Worm (Caenorhabditis elegans): ENCODE results near the gene str-248.
"Not testable (repeated sequence)": the region's sequence is repeated elsewhere in the genome, so short reads cannot be mapped to it uniquely, and the experiment has no call there.

Gene str-248

DNA sequence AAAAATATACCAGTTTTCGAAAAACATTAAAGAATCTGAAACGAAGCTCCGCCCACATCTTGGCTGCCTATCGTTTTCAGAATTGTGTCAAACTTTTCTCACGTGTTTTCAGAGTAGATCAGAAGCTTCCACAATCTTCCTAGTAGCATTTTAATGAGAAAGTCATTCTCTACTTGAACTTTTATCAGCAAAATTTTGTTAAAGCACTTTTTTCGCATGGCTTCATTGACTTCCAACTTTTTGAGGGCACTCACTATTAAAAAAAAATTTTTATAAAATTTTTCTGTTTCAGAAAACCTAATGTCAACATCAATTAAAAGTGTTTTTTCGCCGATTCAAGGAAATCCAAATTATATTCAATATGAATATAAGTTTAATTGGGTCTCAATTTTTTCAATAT lies 20.7 kb upstream of the str-248 start, which contains the start of gene sru-42:
sru-42 (plus strand) TSS at position 301 of the 400 bp plus-strand sequence.
- TF ChIP-seq lin-15B (tag; optimal IDR thresholded peaks at IDR 0.05) (no peak), pqm-1 (tag; optimal IDR thresholded peaks at IDR 0.05) (no peak), jun-1 (tag; optimal IDR thresholded peaks at IDR 0.05) (no peak), nhr-67 (tag; optimal IDR thresholded peaks at IDR 0.05) (no peak), unc-39 (tag; optimal IDR thresholded peaks at IDR 0.05) (no peak), ceh-9 (tag; optimal IDR thresholded peaks at IDR 0.05) (no peak), ztf-4 (tag; optimal IDR thresholded peaks at IDR 0.05) (no peak), mdl-1 (tag; optimal IDR thresholded peaks at IDR 0.05) (no peak), ceh-28 (tag; optimal IDR thresholded peaks at IDR 0.05) (no peak), nfya-1 (tag; optimal IDR thresholded peaks at IDR 0.05; ENCODE audit: insufficient read depth) (no peak), skn-1 (tag; optimal IDR thresholded peaks at IDR 0.05) (no peak), egl-27 (tag; optimal IDR thresholded peaks at IDR 0.05) (no peak), nhr-12 (tag; optimal IDR thresholded peaks at IDR 0.05) (no peak), ZK546.5 (tag; optimal IDR thresholded peaks at IDR 0.05) (no peak), lsy-12 (tag; optimal IDR thresholded peaks at IDR 0.05) (no peak), elt-1 (tag; optimal IDR thresholded peaks at IDR 0.05) (no peak)

DNA sequence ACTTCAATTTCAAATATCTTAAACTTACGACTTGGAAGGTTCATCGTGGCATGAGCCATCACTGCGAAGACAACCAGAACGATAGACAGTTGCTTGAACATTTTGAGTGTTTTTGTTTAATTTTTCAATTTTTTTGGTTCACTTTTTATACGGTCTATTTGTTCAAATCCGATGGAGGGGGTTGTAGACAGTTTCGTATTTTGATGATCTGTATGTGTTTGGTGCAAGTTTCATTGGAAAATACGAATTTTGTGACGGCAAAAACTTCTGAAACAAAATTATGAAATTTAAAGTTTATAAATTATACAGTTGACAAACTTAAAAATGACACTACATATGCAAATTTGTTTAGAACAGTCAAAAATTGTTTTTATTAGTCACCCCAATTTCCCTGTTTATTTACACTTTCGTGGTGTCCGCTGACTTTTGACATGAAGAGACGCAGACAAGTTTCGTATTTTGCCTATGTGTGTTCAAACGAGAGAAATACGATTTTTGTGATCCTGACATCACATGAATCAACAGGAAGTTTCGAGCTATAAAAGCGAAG lies 18.2 kb upstream of the str-248 start, which contains the start of the genes C55A1.7 and C55A1.6:
C55A1.7 (minus strand) TSS at position 101 of the 550 bp plus-strand sequence.
C55A1.6 (plus strand) TSS at position 500 of the 550 bp plus-strand sequence.
- TF ChIP-seq pha-4 (tag; optimal IDR thresholded peaks at IDR 0.05): peak; percentile 58

DNA sequence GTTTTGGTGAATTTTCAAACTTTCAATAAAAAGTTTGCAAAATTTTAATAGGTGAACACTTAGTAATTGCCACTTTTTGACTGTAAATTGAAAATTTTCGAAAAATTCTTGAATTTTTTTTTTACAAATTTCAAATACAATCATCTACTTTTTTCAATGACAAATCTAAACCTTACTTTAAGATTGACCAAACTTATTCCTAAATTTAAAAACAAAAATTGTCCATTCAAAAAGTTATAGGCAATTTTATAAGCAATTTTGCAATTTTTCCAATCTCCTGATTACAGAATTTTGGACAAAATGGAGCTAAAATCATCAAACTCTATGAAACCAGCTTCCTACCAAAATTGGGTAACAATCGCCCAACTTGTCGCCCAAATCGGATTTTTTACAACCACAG lies 15.1 kb upstream of the str-248 start, which contains the start of gene str-23:
str-23 (plus strand) TSS at position 301 of the 400 bp plus-strand sequence.
- TF ChIP-seq ceh-82 (tag; optimal IDR thresholded peaks at IDR 0.05): no peak
- no peak for TF ChIP-seq ama-1 (optimal IDR thresholded peaks at IDR 0.05)
- no peak for TF ChIP-seq eor-1 (tag; optimal IDR thresholded peaks at IDR 0.05)
- no peak for TF ChIP-seq nhr-76 (tag; optimal IDR thresholded peaks at IDR 0.05)
- TF ChIP-seq ceh-16 (tag; optimal IDR thresholded peaks at IDR 0.05): no peak

DNA sequence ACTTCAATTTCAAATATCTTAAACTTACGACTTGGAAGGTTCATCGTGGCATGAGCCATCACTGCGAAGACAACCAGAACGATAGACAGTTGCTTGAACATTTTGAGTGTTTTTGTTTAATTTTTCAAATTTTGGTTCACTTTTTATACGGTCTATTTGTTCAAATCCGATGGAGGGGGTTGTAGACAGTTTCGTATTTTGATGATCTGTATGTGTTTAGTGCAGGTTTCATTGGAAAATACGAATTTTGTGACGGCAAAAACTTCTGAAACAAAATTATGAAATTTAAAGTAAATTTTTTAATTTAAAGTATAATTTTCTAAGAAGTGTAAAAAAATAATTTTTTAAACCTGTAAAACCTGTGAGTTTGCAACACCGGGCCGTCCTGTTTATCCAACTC lies 13.7 kb upstream of the str-248 start, which contains the start of gene C55A1.4:
C55A1.4 (minus strand) TSS at position 101 of the 400 bp plus-strand sequence.
- TF ChIP-seq lin-15B, skn-1, eor-1 (tag; optimal IDR thresholded peaks at IDR 0.05): not testable (repeated sequence)

DNA sequence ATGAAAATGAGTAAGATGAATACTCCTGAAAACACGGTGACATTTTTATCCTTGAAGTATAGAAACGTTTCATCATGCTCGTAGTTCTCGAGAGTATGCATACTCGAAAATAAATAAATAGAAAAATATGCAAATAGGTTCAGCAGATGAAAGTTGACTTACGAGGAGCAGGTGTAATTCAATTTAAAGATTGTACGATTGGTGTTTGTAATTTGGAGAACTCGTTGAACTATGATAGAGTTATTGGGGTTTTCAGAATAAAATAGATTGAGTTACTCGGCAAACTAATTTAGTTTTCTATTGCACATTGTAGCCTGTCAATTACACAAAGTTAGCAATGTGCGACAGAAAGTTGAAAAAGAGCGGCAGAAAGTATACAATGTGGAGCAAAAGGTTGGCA lies 9.4 kb upstream of the str-248 start, which contains the start of gene srz-44:
srz-44 (minus strand) TSS at position 101 of the 400 bp plus-strand sequence.
- TF ChIP-seq daf-12 (tag; optimal IDR thresholded peaks at IDR 0.05) (no peak), ZK546.5 (tag; optimal IDR thresholded peaks at IDR 0.05) (no peak), elt-1 (tag; optimal IDR thresholded peaks at IDR 0.05) (no peak), nhr-76 (tag; optimal IDR thresholded peaks at IDR 0.05) (no peak), jun-1 (tag; optimal IDR thresholded peaks at IDR 0.05) (no peak), nhr-23 (tag; optimal IDR thresholded peaks at IDR 0.05) (no peak), elt-3 (tag; optimal IDR thresholded peaks at IDR 0.05) (no peak), nhr-77 (tag; optimal IDR thresholded peaks at IDR 0.05) (no peak), mdl-1 (tag; optimal IDR thresholded peaks at IDR 0.05) (no peak), nhr-25 (tag; optimal IDR thresholded peaks at IDR 0.05) (no peak)

DNA sequence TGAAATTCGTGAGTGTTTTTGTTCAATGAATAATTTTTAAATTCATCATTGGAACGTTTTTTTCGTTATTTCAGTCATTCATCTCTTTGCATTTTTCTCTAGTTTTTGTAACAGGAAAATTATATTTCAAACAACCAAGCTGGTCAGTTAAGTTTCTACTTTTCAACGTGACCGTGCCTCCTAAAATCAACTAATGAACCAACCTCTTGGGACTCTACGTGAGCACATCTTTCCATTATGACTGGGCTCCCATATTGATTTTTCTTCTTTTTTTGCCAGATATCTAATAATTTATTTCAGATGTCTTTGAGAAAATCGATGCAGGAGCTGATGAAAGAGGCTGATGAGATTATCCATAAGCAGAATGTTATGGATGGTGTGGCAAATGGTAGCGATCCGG lies 3.9 kb downstream of the str-248 start, which contains the start of gene C55A1.11:
C55A1.11 (plus strand) TSS at position 301 of the 400 bp plus-strand sequence.
- TF ChIP-seq ceh-28 (tag; optimal IDR thresholded peaks at IDR 0.05): no peak
- no peak for TF ChIP-seq R02D3.7 (tag; optimal IDR thresholded peaks at IDR 0.05)
- TF ChIP-seq elt-1 (tag; optimal IDR thresholded peaks at IDR 0.05): no peak
- no peak for TF ChIP-seq nhr-23 (tag; optimal IDR thresholded peaks at IDR 0.05)
- no peak for TF ChIP-seq nhr-237 (tag; optimal IDR thresholded peaks at IDR 0.05)

DNA sequence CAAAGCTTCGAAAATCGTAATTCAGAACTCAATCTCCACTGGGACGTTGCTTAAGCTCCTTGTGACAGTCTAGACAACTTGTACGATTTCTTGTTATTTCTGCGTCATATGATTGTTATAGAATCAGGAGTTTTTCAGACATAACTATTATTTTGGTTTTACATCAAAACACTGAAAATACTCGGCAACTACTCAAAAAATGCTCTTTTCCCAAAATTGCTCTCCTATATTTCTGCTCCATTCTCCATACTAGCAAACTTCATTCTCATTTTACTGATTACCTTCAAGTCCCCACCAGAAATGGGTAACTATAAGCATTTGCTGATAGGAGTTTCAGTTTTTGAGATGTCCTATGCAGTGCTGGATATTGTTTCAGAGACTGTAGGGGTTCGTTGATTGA lies 7.9 kb downstream of the str-248 start, which contains the start of gene C55A1.1:
C55A1.1 (plus strand) TSS at position 301 of the 400 bp plus-strand sequence.
- no peak for TF ChIP-seq fkh-10 (GFP tag; optimal IDR thresholded peaks at IDR 0.05)
- no peak for TF ChIP-seq aly-2 (tag; optimal IDR thresholded peaks at IDR 0.05)
- TF ChIP-seq ama-1 (optimal IDR thresholded peaks at IDR 0.05): no peak

Data from whole organism, L3 larva.